Worm (Caenorhabditis elegans) whole organism, early embryonic: ENCODE results near the gene T13H5.1.

Experiments
- B0310.2 ChIP-seq: sonication (generic microtip); optimal IDR thresholded peaks from 2 replicates; lab custom pipeline; 2016; ENCODE audit warnings: mild to moderate bottlenecking, missing genetic modification characterization, missing compliant biosample characterization
- F13C5.2 ChIP-seq: sonication (generic microtip); optimal IDR thresholded peaks from 2 replicates; lab custom pipeline; 2017; ENCODE audit warnings: mild to moderate bottlenecking, missing genetic modification characterization, inconsistent platforms, missing compliant biosample characterization
- aly-1 ChIP-seq: sonication (generic microtip); optimal IDR thresholded peaks from 2 replicates; lab custom pipeline; 2016; ENCODE audit warnings: missing genetic modification characterization, missing compliant biosample characterization
- ama-1 ChIP-seq: fragments of 150-350 bp; optimal IDR thresholded peaks from 2 replicates; lab custom pipeline; 2014
- ceh-13 ChIP-seq: fragments of 200-800 bp; sonication (Bioruptor generic); optimal IDR thresholded peaks from 2 replicates; lab custom pipeline; 2018; ENCODE audit warnings: mild to moderate bottlenecking, missing genetic modification characterization, missing compliant biosample characterization
- ceh-36 ChIP-seq: sonication (generic microtip); optimal IDR thresholded peaks from 2 replicates; lab custom pipeline; 2016; ENCODE audit warnings: missing genetic modification characterization, inconsistent platforms, missing compliant biosample characterization
- ets-7 ChIP-seq: sonication (generic microtip); optimal IDR thresholded peaks from 2 replicates; lab custom pipeline; 2016; ENCODE audit warnings: missing genotype, missing genetic modification characterization, missing compliant biosample characterization
- flt-1 ChIP-seq: fragments of 200-800 bp; sonication (Bioruptor generic); IDR thresholded peaks from 2 replicates; pipeline ENCODE4 v1.3.6; 2022; ENCODE audit warnings: missing genetic modification characterization, missing compliant biosample characterization
- hmbx-1 ChIP-seq: sonication (generic microtip); optimal IDR thresholded peaks from 2 replicates; lab custom pipeline; 2016; ENCODE audit warnings: mild to moderate bottlenecking, missing genetic modification characterization, missing compliant biosample characterization
- hmg-4 ChIP-seq: fragments of 200-800 bp; sonication (Bioruptor generic); optimal IDR thresholded peaks from 2 replicates; lab custom pipeline; 2018; ENCODE audit warnings: mild to moderate bottlenecking, missing genetic modification characterization, missing compliant biosample characterization
- hnd-1 ChIP-seq: sonication (generic microtip); optimal IDR thresholded peaks from 2 replicates; lab custom pipeline; 2016; ENCODE audit warnings: missing genetic modification characterization, missing compliant biosample characterization
- pes-1 ChIP-seq: fragments of 200-800 bp; sonication (Bioruptor generic); IDR thresholded peaks from 2 replicates; pipeline ENCODE4 v1.3.6; 2022; ENCODE audit warnings: missing genetic modification reagents, missing genetic modification characterization, missing compliant biosample characterization
- scrt-1 ChIP-seq: fragments of 200-800 bp; sonication (Bioruptor generic); IDR thresholded peaks from 2 replicates; pipeline ENCODE4 v1.3.6; 2022; ENCODE audit warnings: missing genetic modification characterization, missing compliant biosample characterization
- sea-1 ChIP-seq: fragments of 200-800 bp; sonication (Bioruptor generic); conservative IDR thresholded peaks from 2 replicates; pipeline ENCODE4 v1.3.6; 2022; ENCODE audit warnings: missing genetic modification characterization, missing compliant biosample characterization
- tbx-11 ChIP-seq: fragments of 200-800 bp; sonication (Bioruptor generic); IDR thresholded peaks from 2 replicates; pipeline ENCODE4 v1.3.6; 2022; ENCODE audit warnings: missing genetic modification characterization, missing compliant biosample characterization
- tbx-37 ChIP-seq: fragments of 200-800 bp; sonication (Bioruptor generic); conservative IDR thresholded peaks from 2 replicates; pipeline ENCODE4 v1.3.6; 2022; ENCODE audit warnings: missing genetic modification reagents, missing genetic modification characterization, missing compliant biosample characterization
- tra-4 ChIP-seq: sonication (generic microtip); optimal IDR thresholded peaks from 2 replicates; lab custom pipeline; 2017; ENCODE audit warnings: missing genetic modification characterization, missing compliant biosample characterization

Gene T13H5.1

DNA sequence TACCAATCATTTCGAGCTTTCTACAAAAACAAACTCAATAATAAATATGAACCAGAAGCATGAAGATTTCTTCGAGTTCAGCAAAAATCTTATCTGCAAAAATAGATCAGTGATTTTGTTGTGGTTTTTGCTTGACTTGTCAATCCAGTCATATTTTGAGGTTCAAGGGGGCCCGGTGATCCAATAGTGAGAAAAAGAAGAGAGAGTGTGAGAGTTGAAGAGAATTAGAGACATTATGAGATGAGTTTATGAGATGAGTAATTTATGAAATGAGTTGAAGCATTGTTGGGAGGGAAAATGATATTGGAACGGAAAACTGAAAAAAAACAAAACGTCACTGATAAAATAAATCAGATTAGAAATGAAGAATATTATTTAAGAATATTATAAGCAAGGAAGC lies at the start of gene T13H5.1:
TSS of gene T13H5.1 (minus strand) at position 101 of the 400 bp plus-strand sequence.
- TF ChIP-seq hmbx-1 (tag; lab: Kevin White, UChicago) (no peak), F13C5.2 (tag; lab: Kevin White, UChicago) (no peak), hmg-4 (GFP tag; lab: Kevin White, UChicago) (no peak), tbx-11 (GFP tag; lab: Robert Waterston, UW) (no peak), flt-1 (GFP tag; lab: Robert Waterston, UW) (no peak), scrt-1 (GFP tag; lab: Robert Waterston, UW) (no peak), aly-1 (tag; lab: Kevin White, UChicago) (no peak), hnd-1 (tag; lab: Kevin White, UChicago) (no peak), ceh-36 (no peak), pes-1 (no peak), ceh-13 (no peak), sea-1 (GFP tag; lab: Robert Waterston, UW) (no peak)

DNA sequence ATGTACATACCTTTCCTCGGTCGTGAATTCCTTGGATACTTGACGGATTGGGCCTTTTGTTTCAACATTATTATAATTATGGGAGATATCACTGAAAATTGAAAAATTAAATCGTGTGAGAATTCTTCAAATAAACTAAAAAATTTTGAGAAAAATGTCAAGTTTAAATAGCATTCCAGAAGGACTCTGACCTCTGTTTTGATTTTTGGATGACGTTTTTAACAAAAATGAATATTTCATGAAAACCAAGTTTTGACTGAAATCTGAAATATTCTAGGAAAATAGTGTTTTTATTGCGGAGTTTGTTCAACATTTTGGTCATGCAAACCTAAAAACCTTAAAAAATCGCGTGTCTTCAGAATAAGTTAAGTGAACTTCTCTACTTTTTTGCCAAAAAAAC lies 47.3 kb upstream of the T13H5.1 start, which contains the start of gene glb-27:
TSS of gene glb-27 (minus strand) at position 101 of the 400 bp plus-strand sequence.
- no peak for TF ChIP-seq scrt-1 (GFP tag; lab: Robert Waterston, UW)
- TF ChIP-seq sea-1 (GFP tag; lab: Robert Waterston, UW) = no peak
- no peak for TF ChIP-seq aly-1 (tag; lab: Kevin White, UChicago)
- no peak for TF ChIP-seq tbx-11 (GFP tag; lab: Robert Waterston, UW)
- no peak for TF ChIP-seq hnd-1 (tag; lab: Kevin White, UChicago)

ce11 chrII:8554568-8554967 lies 45.7 kb upstream of the T13H5.1 start:
- no peak for TF ChIP-seq tra-4

DNA sequence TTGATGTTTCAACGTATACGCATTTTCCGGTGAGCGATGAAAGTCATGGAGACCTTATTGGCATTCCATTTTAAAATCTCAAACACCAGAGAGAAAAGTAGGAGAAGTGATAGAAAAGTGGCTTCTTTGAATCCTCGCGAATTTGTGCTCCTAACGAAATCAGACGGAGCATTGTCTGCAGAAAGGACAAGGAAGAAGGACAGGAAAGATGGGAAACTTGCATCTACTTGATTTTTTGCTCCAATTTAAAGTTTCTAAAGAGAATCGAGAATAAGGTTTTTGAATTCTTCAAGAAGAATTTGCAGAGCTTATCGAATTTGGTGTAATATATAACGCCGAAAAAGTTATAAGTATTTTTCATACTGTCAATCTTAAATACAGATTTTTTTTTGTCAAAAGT lies 42.2 kb upstream of the T13H5.1 start:
- TF ChIP-seq hnd-1 (tag; lab: Kevin White, UChicago) (no peak), ceh-36 (no peak), sea-1 (GFP tag; lab: Robert Waterston, UW) (no peak)

- TF ChIP-seq tbx-11 (GFP tag; lab: Robert Waterston, UW) (peak; percentile 91), flt-1 (GFP tag; lab: Robert Waterston, UW) (peak; percentile 92), sea-1 (GFP tag; lab: Robert Waterston, UW) (peak; percentile 85), hmbx-1 (tag; lab: Kevin White, UChicago) (peak; percentile 77), hmg-4 (GFP tag; lab: Kevin White, UChicago) (peak; percentile 93), scrt-1 (GFP tag; lab: Robert Waterston, UW) (peak; percentile 92), hnd-1 (tag; lab: Kevin White, UChicago) (peak; percentile 74), ceh-36 (peak; percentile 90), ama-1 (lab: Kevin White, UChicago) (no peak), B0310.2 (peak; percentile 81), ceh-13 (peak; percentile 76), F13C5.2 (tag; lab: Kevin White, UChicago) (peak; percentile 86), pes-1 (peak; percentile 90), aly-1 (tag; lab: Kevin White, UChicago) (peak; percentile 84), ets-7 (peak; percentile 74), tra-4 (peak; percentile 70), tbx-37 (GFP tag; lab: Robert Waterston, UW) (peak; percentile 82)
Measured at ce11 chrII:8546975-8547374, 38.1 kb upstream of the T13H5.1 start.

DNA sequence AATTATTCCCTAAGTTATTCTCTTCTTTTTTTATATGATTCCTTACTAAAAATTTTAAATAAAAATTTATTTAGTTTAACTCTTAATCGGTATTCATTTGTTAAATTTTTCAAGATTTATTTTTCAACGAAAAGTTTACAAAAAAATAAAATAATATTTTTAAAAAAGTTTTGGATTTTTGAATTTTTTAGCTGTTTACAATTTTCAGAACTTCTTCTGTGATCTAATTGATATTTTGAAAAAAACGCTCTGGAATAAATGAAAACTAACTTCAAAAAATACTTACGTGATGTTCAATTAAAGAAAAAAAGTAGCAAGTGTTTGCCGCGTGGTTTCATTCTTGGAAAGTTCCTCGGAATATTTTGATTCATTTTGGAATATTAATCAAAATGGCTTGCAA lies 36.5 kb upstream of the T13H5.1 start, which contains the start of gene decr-1.2:
TSS of gene decr-1.2 (plus strand) at position 301 of the 400 bp plus-strand sequence.
- no peak for TF ChIP-seq flt-1 (GFP tag; lab: Robert Waterston, UW)
- no peak for TF ChIP-seq sea-1 (GFP tag; lab: Robert Waterston, UW)
- no peak for TF ChIP-seq ceh-36
- no peak for TF ChIP-seq tbx-11 (GFP tag; lab: Robert Waterston, UW)
- TF ChIP-seq ets-7 = no peak
- no peak for TF ChIP-seq scrt-1 (GFP tag; lab: Robert Waterston, UW)
- TF ChIP-seq tbx-37 (GFP tag; lab: Robert Waterston, UW) = no peak
- no peak for TF ChIP-seq B0310.2
- TF ChIP-seq F13C5.2 (tag; lab: Kevin White, UChicago) = no peak
- no peak for TF ChIP-seq ceh-13
- no peak for TF ChIP-seq hmbx-1 (tag; lab: Kevin White, UChicago)
- TF ChIP-seq hmg-4 (GFP tag; lab: Kevin White, UChicago) = no peak
- TF ChIP-seq ama-1 (lab: Kevin White, UChicago) = no peak
- no peak for TF ChIP-seq tra-4
- no peak for TF ChIP-seq aly-1 (tag; lab: Kevin White, UChicago)
- TF ChIP-seq pes-1 = no peak
- no peak for TF ChIP-seq hnd-1 (tag; lab: Kevin White, UChicago)

ce11 chrII:8540412-8540811 lies 31.6 kb upstream of the T13H5.1 start, which contains the start of gene pqn-73:
TSS of gene pqn-73 (plus strand) at chrII:8540712.
- TF ChIP-seq scrt-1 (GFP tag; lab: Robert Waterston, UW) (no peak), tbx-37 (GFP tag; lab: Robert Waterston, UW) (no peak), tra-4 (no peak), aly-1 (tag; lab: Kevin White, UChicago) (no peak), ceh-13 (no peak), hnd-1 (tag; lab: Kevin White, UChicago) (no peak), B0310.2 (no peak), ama-1 (lab: Kevin White, UChicago) (no peak), tbx-11 (GFP tag; lab: Robert Waterston, UW) (no peak), ceh-36 (no peak), pes-1 (no peak), flt-1 (GFP tag; lab: Robert Waterston, UW) (no peak), F13C5.2 (tag; lab: Kevin White, UChicago) (no peak)

DNA sequence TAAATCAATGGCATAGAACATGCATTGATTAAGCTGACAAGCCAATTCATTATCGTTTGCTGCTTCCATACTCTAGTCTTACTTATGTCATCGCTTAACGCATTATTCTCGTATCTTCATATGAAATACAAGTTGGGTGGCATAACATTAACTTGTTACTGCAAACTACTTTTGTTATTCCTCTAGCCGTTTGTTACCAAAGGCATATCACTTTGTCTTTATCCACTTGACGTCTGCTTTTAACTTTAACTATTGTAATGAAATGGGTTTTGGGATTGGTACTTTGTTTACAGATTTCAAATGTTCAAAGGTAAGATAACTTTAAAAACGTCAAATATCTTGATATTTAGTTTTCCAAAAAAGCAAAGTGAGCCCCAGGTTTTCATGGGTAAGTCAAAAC lies 27.2 kb upstream of the T13H5.1 start, which contains the start of gene W01C9.2:
TSS of gene W01C9.2 (plus strand) at position 301 of the 400 bp plus-strand sequence.
- no peak for TF ChIP-seq aly-1 (tag; lab: Kevin White, UChicago)
